Fruit fly (Drosophila melanogaster) whole organism, wandering third instar larva: ENCODE results near the gene CG11560.
A peak's percentile ranks its signal among the peaks of the same experiment; 100 is the strongest.

ENCODE experiments used
- Abd-B ChIP-seq: fragments of >200 bp; optimal IDR thresholded peaks from 2 replicates; lab custom pipeline; 2017; ENCODE audit warnings: missing biosample characterization, missing genetic modification characterization
- Hr78 ChIP-seq: fragments of >200 bp; optimal IDR thresholded peaks from 2 replicates; lab custom pipeline; 2017; ENCODE audit warnings: missing biosample characterization, missing genetic modification characterization
- brk ChIP-seq: fragments of 200-800 bp; sonication (Bioruptor generic); optimal IDR thresholded peaks from 2 replicates; lab custom pipeline; 2016; ENCODE audit warnings: missing biosample characterization, mild to moderate bottlenecking, missing genetic modification characterization
- foxo ChIP-seq, 2 experiments: fragments of 200-800 bp; sonication (Bioruptor generic); optimal IDR thresholded peaks; 2 replicates in 1 of 2; 3 replicates in 1 of 2; lab custom pipeline; 2016 to 2017; ENCODE audit warnings: missing biosample characterization in 2 of 2, missing genetic modification characterization in 2 of 2
- h ChIP-seq: fragments of 200-800 bp; sonication (Bioruptor generic); optimal IDR thresholded peaks from 3 replicates; lab custom pipeline; 2016; ENCODE audit warnings: missing biosample characterization, mild to moderate bottlenecking, missing genetic modification characterization
- psq ChIP-seq: fragments of 200-800 bp; sonication (Bioruptor generic); optimal IDR thresholded peaks from 3 replicates; lab custom pipeline; 2017; ENCODE audit warnings: missing biosample characterization, mild to moderate bottlenecking, missing genetic modification characterization, moderate library complexity
- usp ChIP-seq: fragments of >200 bp; optimal IDR thresholded peaks from 2 replicates; lab custom pipeline; 2017; ENCODE audit warnings: missing biosample characterization, missing genetic modification characterization

DNA sequence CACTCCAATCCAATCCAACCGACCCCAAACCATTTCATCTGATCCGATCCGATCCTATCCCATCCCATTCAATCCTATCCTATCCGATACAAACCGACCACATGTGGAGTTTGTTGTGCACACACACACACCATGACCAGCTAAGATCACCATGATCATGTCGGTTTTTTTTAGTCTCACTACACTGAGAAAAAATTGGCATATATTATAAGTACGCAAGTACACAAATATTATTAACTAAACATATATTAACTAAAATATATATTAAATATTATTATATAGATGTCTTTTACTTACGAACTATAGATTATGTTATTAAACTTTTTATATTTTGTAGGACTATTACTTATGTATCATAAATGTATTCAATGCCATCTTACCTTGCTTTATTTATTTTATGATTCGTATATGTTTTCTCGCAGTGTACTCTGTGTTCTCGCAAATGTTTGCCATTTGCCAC lies 17.9 kb upstream of the CG11560 start:
- TF ChIP-seq Hr78 (GFP tag; lab: Kevin White, UChicago) (no peak), h (GFP tag; lab: Kevin White, UChicago) (peak; percentile 8), Abd-B (GFP tag; lab: Kevin White, UChicago) (no peak), foxo (GFP tag; optimal IDR thresholded peaks at IDR 0.05; lab: Kevin White, UChicago) (peak in 1 of 2 experiments; percentile 19), usp (GFP tag; lab: Kevin White, UChicago) (no peak), psq (GFP tag; lab: Kevin White, UChicago) (peak; percentile 46), brk (GFP tag; lab: Kevin White, UChicago) (no peak)
